Worm (Caenorhabditis elegans): ENCODE results near the gene F31F6.1.

ce11 chrX:14824490-14825050 is 43.5 kb downstream of the F31F6.1 start, which contains the start of gene mbk-1:
- TF ChIP-seq mep-1 (tag; optimal IDR thresholded peaks at IDR 0.05) (peak; percentile 43), elt-3 (tag; optimal IDR thresholded peaks at IDR 0.05) (peak; percentile 40), hlh-1 (tag; optimal IDR thresholded peaks at IDR 0.05) (peak; percentile 78), lsy-2 (tag; optimal IDR thresholded peaks at IDR 0.05) (peak; percentile 10), nhr-12 (tag; optimal IDR thresholded peaks at IDR 0.05) (no peak), unc-39 (tag; optimal IDR thresholded peaks at IDR 0.05) (no peak), unc-62 (GFP tag; optimal IDR thresholded peaks at IDR 0.05) (peak; percentile 17), sptf-1 (tag; optimal IDR thresholded peaks at IDR 0.05) (peak; percentile 46), ztf-11 (tag; optimal IDR thresholded peaks at IDR 0.05) (no peak), ceh-43 (GFP tag; optimal IDR thresholded peaks at IDR 0.05) (no peak), zip-8 (tag; optimal IDR thresholded peaks at IDR 0.05) (no peak)
